Fruit fly (Drosophila melanogaster): Measurements from ENCODE around the gene Cog4.

The Cog4 gene

dm6 chr2L:10517085-10517484 is 28.7 kb upstream of the Cog4 start, which contains the start of the genes Fatp1 and Lrr47 (continued):
- TF ChIP-seq lbe (GFP tag; optimal IDR thresholded peaks at IDR 0.05) (no peak), crp (GFP tag; optimal IDR thresholded peaks at IDR 0.05) (peak in 1 of 2 experiments; percentile 92), NC2β (GFP tag; optimal IDR thresholded peaks at IDR 0.05) (peak; percentile 21), CG6254 (GFP tag; optimal IDR thresholded peaks at IDR 0.05) (no peak), CG42726 (GFP tag; IDR thresholded peaks at IDR 0.05; ENCODE audit: partially characterized antibody) (peak; percentile 81), Chrac-16 (GFP tag; optimal IDR thresholded peaks at IDR 0.05) (no peak), Hey (tag; optimal IDR thresholded peaks at IDR 0.05) (no peak), Max (GFP tag; optimal IDR thresholded peaks at IDR 0.05) (no peak), CTCF (GFP tag; optimal IDR thresholded peaks at IDR 0.05) (no peak), CG18011 (GFP tag; optimal IDR thresholded peaks at IDR 0.05) (no peak), gcm (GFP tag; optimal IDR thresholded peaks at IDR 0.05) (no peak), CG7987 (GFP tag; optimal IDR thresholded peaks at IDR 0.05) (no peak), CG16815 (GFP tag; optimal IDR thresholded peaks at IDR 0.05) (no peak), Six4 (GFP tag; optimal IDR thresholded peaks at IDR 0.05) (no peak), CG3995 (GFP tag; optimal IDR thresholded peaks at IDR 0.05) (no peak), CG9727 (GFP tag; optimal IDR thresholded peaks at IDR 0.05) (no peak), dpn (GFP tag; optimal IDR thresholded peaks at IDR 0.05) (no peak), E2f1 (GFP tag; IDR thresholded peaks at IDR 0.05) (no peak), unc-4 (GFP tag; IDR thresholded peaks at IDR 0.05; ENCODE audit: partially characterized antibody) (peak; percentile 90), Lhr (GFP tag; optimal IDR thresholded peaks at IDR 0.05) (peak; percentile 52), emc (GFP tag; optimal IDR thresholded peaks at IDR 0.05) (no peak), CG1603 (tag; optimal IDR thresholded peaks at IDR 0.05) (peak; percentile 4), Sox100B (GFP tag; optimal IDR thresholded peaks at IDR 0.05) (no peak), Jarid2 (GFP tag; optimal IDR thresholded peaks at IDR 0.05) (no peak), cwo (GFP tag; optimal IDR thresholded peaks at IDR 0.05) (no peak), CG12236 (GFP tag; optimal IDR thresholded peaks at IDR 0.05) (no peak), Atf6 (GFP tag; IDR thresholded peaks at IDR 0.05) (no peak), Dref (GFP tag; IDR thresholded peaks at IDR 0.05) (peak; percentile 56), inv (GFP tag; IDR thresholded peaks at IDR 0.05; ENCODE audit: partially characterized antibody) (peak; percentile 87), CG3163 (GFP tag; optimal IDR thresholded peaks at IDR 0.05) (no peak), slou (GFP tag; optimal IDR thresholded peaks at IDR 0.05) (no peak), CG12769 (tag; optimal IDR thresholded peaks at IDR 0.05) (no peak), CG11085 (GFP tag; IDR thresholded peaks at IDR 0.05) (no peak), CG14860 (GFP tag; IDR thresholded peaks at IDR 0.05; ENCODE audit: partially characterized antibody) (peak; percentile 76), Side (GFP tag; optimal IDR thresholded peaks at IDR 0.05) (no peak), Mrtf (GFP tag; IDR thresholded peaks at IDR 0.05) (no peak), CG1647 (GFP tag; optimal IDR thresholded peaks at IDR 0.05) (no peak), Hmr (GFP tag; optimal IDR thresholded peaks at IDR 0.05) (no peak), nom (GFP tag; optimal IDR thresholded peaks at IDR 0.05) (no peak), CG7372 (GFP tag; IDR thresholded peaks at IDR 0.05) (no peak), Sin3A (optimal IDR thresholded peaks at IDR 0.05) (peak; percentile 78), sc (optimal IDR thresholded peaks at IDR 0.05) (no peak), sc (GFP tag; optimal IDR thresholded peaks at IDR 0.05) (no peak), Drgx (GFP tag; IDR thresholded peaks at IDR 0.05) (no peak), Neu2 (GFP tag; optimal IDR thresholded peaks at IDR 0.05; ENCODE audit: borderline replicate concordance) (no peak), zen2 (GFP tag; IDR thresholded peaks at IDR 0.05; ENCODE audit: partially characterized antibody) (peak; percentile 68; the same call in 2 of the 3 replicates), sna (GFP tag; IDR thresholded peaks at IDR 0.05; ENCODE audit: partially characterized antibody) (peak; percentile 80), CG3847 (GFP tag; IDR thresholded peaks at IDR 0.05) (no peak; the same call in 1 of the 2 replicates), az2 (GFP tag; optimal IDR thresholded peaks at IDR 0.05) (no peak), PHDP (tag; optimal IDR thresholded peaks at IDR 0.05) (no peak), CG30403 (GFP tag; optimal IDR thresholded peaks at IDR 0.05) (peak; percentile 7), CG4820 (GFP tag; optimal IDR thresholded peaks at IDR 0.05) (no peak)

Data from whole organism, embryonic.